Fruit fly (Drosophila melanogaster) whole organism, adult: ENCODE data around the gene CG7530.

Experiments used
- CG12768 ChIP-seq: fragments of 200-800 bp; sonication (Bioruptor generic); optimal IDR thresholded peaks from 2 replicates; lab custom pipeline; 2017; ENCODE audit warnings: missing biosample characterization, missing genetic modification characterization, mild to moderate bottlenecking, moderate library complexity, missing genetic modification reagents
- Mnt ChIP-seq: fragments of 200-800 bp; sonication (Bioruptor generic); optimal IDR thresholded peaks from 2 replicates; lab custom pipeline; 2016; ENCODE audit warnings: missing biosample characterization, mild to moderate bottlenecking, missing genetic modification characterization
- bab1 ChIP-seq: fragments of 200-800 bp; sonication (Bioruptor generic); optimal IDR thresholded peaks from 3 replicates; lab custom pipeline; 2019; ENCODE audit warnings: missing biosample characterization, mild to moderate bottlenecking, missing genetic modification characterization, moderate library complexity
- cic ChIP-seq: fragments of 200-800 bp; sonication (Bioruptor generic); optimal IDR thresholded peaks from 2 replicates; lab custom pipeline; 2017; ENCODE audit warnings: missing biosample characterization, mild to moderate bottlenecking, missing genetic modification characterization, moderate library complexity
- kay ChIP-seq: fragments of 200-800 bp; sonication (Bioruptor generic); peaks from one replicate; lab custom pipeline; 2016; ENCODE audit warnings: missing biosample characterization, missing genetic modification characterization, borderline replicate concordance

DNA sequence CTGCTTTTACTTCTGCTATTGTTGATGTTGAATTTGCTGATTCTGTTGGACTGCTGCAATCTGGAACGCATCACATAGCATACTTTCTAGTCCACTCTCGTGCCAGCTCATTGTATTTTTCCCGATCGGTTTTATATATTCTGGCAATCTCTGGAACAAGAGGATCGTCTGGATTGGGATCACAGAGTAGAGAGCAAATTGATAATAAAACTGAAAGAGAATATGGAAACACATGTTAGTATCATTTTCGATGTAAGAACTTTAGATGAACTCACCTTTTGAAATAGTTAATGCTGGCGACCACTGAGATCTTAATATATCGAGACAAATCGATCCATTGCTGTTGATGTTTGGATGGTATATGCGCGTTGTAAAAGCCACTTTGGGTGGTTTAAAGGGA lies 2.1 kb upstream of the CG7530 start:
- TF ChIP-seq kay (GFP tag; lab: Kevin White, UChicago) (no peak), CG12768 (GFP tag; lab: Kevin White, UChicago) (no peak), Mnt (GFP tag; lab: Kevin White, UChicago) (no peak), bab1 (GFP tag; lab: Kevin White, UChicago) (no peak), cic (no peak)
